Worm (Caenorhabditis elegans) whole organism, L1 larva: ENCODE results near the gene Y62H9A.5.
A peak's percentile ranks its signal among the peaks of the same experiment; 100 is the strongest.

Experiments used
- C04F5.9 ChIP-seq: sonication (generic microtip); optimal IDR thresholded peaks from 2 replicates; lab custom pipeline; 2016; ENCODE audit warnings: missing genetic modification characterization, missing compliant biosample characterization
- F16B12.6 ChIP-seq: fragments of 150-350 bp; optimal IDR thresholded peaks from 2 replicates; lab custom pipeline; 2014; ENCODE audit warnings: missing biosample characterization, missing genetic modification characterization
- aha-1 ChIP-seq: fragments of 150-350 bp; optimal IDR thresholded peaks from 2 replicates; lab custom pipeline; 2014; ENCODE audit warnings: missing biosample characterization, missing genetic modification characterization
- ceh-63 ChIP-seq: fragments of 200-800 bp; sonication (Bioruptor generic); optimal IDR thresholded peaks from 2 replicates; lab custom pipeline; 2018; ENCODE audit warnings: mild to moderate bottlenecking, missing genetic modification characterization, missing compliant biosample characterization
- ceh-8 ChIP-seq: fragments of 200-800 bp; sonication (Bioruptor generic); optimal IDR thresholded peaks from 2 replicates; lab custom pipeline; 2018; ENCODE audit warnings: mild to moderate bottlenecking, missing genetic modification characterization, moderate library complexity, missing compliant biosample characterization
- ceh-82 ChIP-seq, 3 experiments: fragments of 150-350 bp in 1 of 3; sonication (generic microtip) in 2 of 3; optimal IDR thresholded peaks; 2 replicates each; lab custom pipeline; 2014 to 2017; ENCODE audit warnings: missing biosample characterization in 3 of 3, missing genetic modification characterization in 3 of 3
- ceh-90 ChIP-seq: sonication (generic microtip); optimal IDR thresholded peaks from 2 replicates; lab custom pipeline; 2016; ENCODE audit warnings: missing genetic modification characterization, missing compliant biosample characterization
- ces-1 ChIP-seq: fragments of 150-350 bp; optimal IDR thresholded peaks from 2 replicates; lab custom pipeline; 2014; ENCODE audit warnings: missing biosample characterization, missing genetic modification reagents, missing genetic modification characterization
- dpl-1 ChIP-seq, 3 experiments: fragments of 150-350 bp in 2 of 3; sonication (generic microtip) in 1 of 3; optimal IDR thresholded peaks; 2 replicates each; lab custom pipeline; 2014 to 2017; ENCODE audit warnings: missing biosample characterization in 3 of 3, missing genetic modification characterization in 3 of 3, missing genetic modification reagents in 3 of 3
- dsc-1 ChIP-seq: sonication (generic microtip); optimal IDR thresholded peaks from 2 replicates; lab custom pipeline; 2016; ENCODE audit warnings: mild to moderate bottlenecking, missing genetic modification characterization, missing compliant biosample characterization
- efl-1 ChIP-seq, 4 experiments: fragments of 150-350 bp; optimal IDR thresholded peaks in 3 of 4; peaks in 1 of 4; 1 replicate in 1 of 4; 2 replicates in 3 of 4; lab custom pipeline; 2014; ENCODE audit warnings: missing biosample characterization in 2 of 4, missing genetic modification characterization in 2 of 4, missing genetic modification reagents in 2 of 4
- egl-13 ChIP-seq: sonication (generic microtip); optimal IDR thresholded peaks from 2 replicates; lab custom pipeline; 2016; ENCODE audit warnings: missing genotype, missing genetic modification reagents, missing genetic modification characterization, missing compliant biosample characterization
- elt-2 ChIP-seq: sonication (generic microtip); optimal IDR thresholded peaks from 2 replicates; lab custom pipeline; 2016; ENCODE audit warnings: missing genetic modification characterization, mild to moderate bottlenecking, inconsistent platforms, missing compliant biosample characterization, missing genetic modification reagents
- elt-3 ChIP-seq, 6 experiments: fragments of 150-350 bp in 1 of 6; sonication (generic microtip); optimal IDR thresholded peaks; 2 replicates each; lab custom pipeline; 2017 to 2018; ENCODE audit warnings: missing biosample characterization in 6 of 6, missing genetic modification characterization in 6 of 6, inconsistent platforms in 1 of 6
- ets-5 ChIP-seq: fragments of 200-800 bp; sonication (Bioruptor generic); IDR thresholded peaks from 2 replicates; pipeline ENCODE4 v1.3.6; 2022; ENCODE audit warnings: missing genetic modification characterization, missing compliant biosample characterization
- fkh-10 ChIP-seq: sonication (generic microtip); optimal IDR thresholded peaks from 2 replicates; lab custom pipeline; 2017; ENCODE audit warnings: missing biosample characterization, missing genetic modification reagents, missing genetic modification characterization
- fkh-4 ChIP-seq: sonication (generic microtip); optimal IDR thresholded peaks from 2 replicates; lab custom pipeline; 2016; ENCODE audit warnings: missing compliant biosample characterization, missing genetic modification characterization, borderline replicate concordance
- fkh-8 ChIP-seq: sonication (generic microtip); optimal IDR thresholded peaks from 2 replicates; lab custom pipeline; 2016; ENCODE audit warnings: mild to moderate bottlenecking, missing genetic modification characterization, missing compliant biosample characterization
- fos-1 ChIP-seq: fragments of 150-350 bp; optimal IDR thresholded peaks from 2 replicates; lab custom pipeline; 2014; ENCODE audit warnings: missing biosample characterization, missing genetic modification characterization
- hlh-4 ChIP-seq: sonication (generic microtip); optimal IDR thresholded peaks from 2 replicates; lab custom pipeline; 2016; ENCODE audit warnings: mild to moderate bottlenecking, missing genetic modification characterization, missing compliant biosample characterization
- jun-1 ChIP-seq: fragments of 150-350 bp; optimal IDR thresholded peaks from 2 replicates; lab custom pipeline; 2014; ENCODE audit warnings: missing biosample characterization, missing genetic modification reagents, missing genetic modification characterization
- lin-13 ChIP-seq: fragments of 150-350 bp; optimal IDR thresholded peaks from 2 replicates; lab custom pipeline; 2014; ENCODE audit warnings: missing biosample characterization, missing genetic modification reagents, missing genetic modification characterization
- lin-35 ChIP-seq, 2 experiments: fragments of 150-350 bp; optimal IDR thresholded peaks; 2 replicates each; lab custom pipeline; 2014; ENCODE audit warnings: missing biosample characterization in 2 of 2, missing genetic modification characterization in 2 of 2, missing genetic modification reagents in 2 of 2
- lin-39 ChIP-seq: fragments of 150-350 bp; optimal IDR thresholded peaks from 2 replicates; lab custom pipeline; 2014; ENCODE audit warnings: missing biosample characterization, missing genetic modification reagents, missing genetic modification characterization
- mab-9 ChIP-seq: fragments of 200-800 bp; sonication (Bioruptor generic); IDR thresholded peaks from 2 replicates; pipeline ENCODE4 v1.3.6; 2022; ENCODE audit warnings: missing genetic modification reagents, missing genetic modification characterization, missing compliant biosample characterization
- nhr-11 ChIP-seq: fragments of 150-350 bp; optimal IDR thresholded peaks from 2 replicates; lab custom pipeline; 2014; ENCODE audit warnings: missing biosample characterization, missing genetic modification characterization
- nhr-19 ChIP-seq: fragments of 200-800 bp; sonication (Bioruptor generic); conservative IDR thresholded peaks from 2 replicates; pipeline ENCODE4 v1.3.6; 2022; ENCODE audit warnings: missing genetic modification characterization, missing compliant biosample characterization
- nhr-20 ChIP-seq: sonication (generic microtip); optimal IDR thresholded peaks from 2 replicates; lab custom pipeline; 2016; ENCODE audit warnings: mild to moderate bottlenecking, missing genetic modification characterization, missing compliant biosample characterization
- nhr-28 ChIP-seq: fragments of 150-350 bp; optimal IDR thresholded peaks from 2 replicates; lab custom pipeline; 2014; ENCODE audit warnings: missing biosample characterization, missing genetic modification characterization
- nhr-47 ChIP-seq: sonication (generic microtip); optimal IDR thresholded peaks from 2 replicates; lab custom pipeline; 2016; ENCODE audit warnings: mild to moderate bottlenecking, missing genetic modification characterization, moderate library complexity, missing compliant biosample characterization
- nhr-76 ChIP-seq: sonication (generic microtip); optimal IDR thresholded peaks from 2 replicates; lab custom pipeline; 2017; ENCODE audit warnings: missing biosample characterization, missing genetic modification characterization
- pag-3 ChIP-seq: sonication (generic microtip); optimal IDR thresholded peaks from 2 replicates; lab custom pipeline; 2017; ENCODE audit warnings: missing genetic modification characterization, mild to moderate bottlenecking, missing compliant biosample characterization, antibody characterized with exemption, borderline replicate concordance; ENCODE audit not compliant: insufficient read depth
- pqm-1 ChIP-seq: sonication (generic microtip); optimal IDR thresholded peaks from 3 replicates; lab custom pipeline; 2017; ENCODE audit warnings: missing biosample characterization, missing genetic modification characterization
- snpc-4 ChIP-seq: fragments of 150-350 bp; optimal IDR thresholded peaks from 2 replicates; lab custom pipeline; 2014; ENCODE audit warnings: missing biosample characterization, missing genetic modification characterization
- sptf-1 ChIP-seq: fragments of 150-350 bp; optimal IDR thresholded peaks from 2 replicates; lab custom pipeline; 2014; ENCODE audit warnings: missing biosample characterization, missing genetic modification characterization
- tbx-2 ChIP-seq: sonication (generic microtip); optimal IDR thresholded peaks from 2 replicates; lab custom pipeline; 2016; ENCODE audit warnings: missing genetic modification characterization, missing compliant biosample characterization
- unc-62 ChIP-seq: fragments of 150-350 bp; optimal IDR thresholded peaks from 2 replicates; lab custom pipeline; 2014; ENCODE audit warnings: missing biosample characterization, missing genetic modification reagents, missing genetic modification characterization
- unc-86 ChIP-seq: sonication (generic microtip); optimal IDR thresholded peaks from 2 replicates; lab custom pipeline; 2016; ENCODE audit warnings: missing genetic modification characterization, missing compliant biosample characterization
- vab-15 ChIP-seq: sonication (generic microtip); optimal IDR thresholded peaks from 2 replicates; lab custom pipeline; 2017; ENCODE audit warnings: missing genotype, mild to moderate bottlenecking, missing genetic modification characterization, missing compliant biosample characterization
- ztf-11 ChIP-seq, 2 experiments: sonication (generic microtip); optimal IDR thresholded peaks; 2 replicates each; lab custom pipeline; 2016 to 2017; ENCODE audit warnings: missing genetic modification characterization in 2 of 2, missing biosample characterization in 1 of 2, missing compliant biosample characterization in 1 of 2
- ztf-4 ChIP-seq: fragments of 150-350 bp; optimal IDR thresholded peaks from 2 replicates; lab custom pipeline; 2014; ENCODE audit warnings: missing biosample characterization, missing genetic modification characterization

Gene Y62H9A.5

ce11 chrX:11908226-11908625, 25.5 kb upstream of the Y62H9A.5 start:
- TF ChIP-seq ceh-63: no peak
- no peak for TF ChIP-seq ztf-4
- no peak for TF ChIP-seq C04F5.9 (tag; lab: Kevin White, UChicago)
- TF ChIP-seq F16B12.6 (tag; lab: Kevin White, UChicago): no peak
- peak; percentile 45 for TF ChIP-seq elt-2 (tag; lab: Kevin White, UChicago)
- TF ChIP-seq nhr-19: no peak
- no peak for TF ChIP-seq lin-39
- TF ChIP-seq dpl-1 (GFP tag; optimal IDR thresholded peaks at IDR 0.05; lab: Kevin White, UChicago): no peak
- TF ChIP-seq fkh-10 (GFP tag; lab: Kevin White, UChicago): no peak
- no peak for TF ChIP-seq fkh-4 (tag; lab: Kevin White, UChicago)
- TF ChIP-seq lin-35 (GFP tag; optimal IDR thresholded peaks at IDR 0.05; lab: Kevin White, UChicago): peak in 1 of 2 experiments; percentile 14
- no peak for TF ChIP-seq nhr-28 (tag; lab: Kevin White, UChicago)
- TF ChIP-seq hlh-4 (tag; lab: Kevin White, UChicago): no peak
- TF ChIP-seq ets-5: no peak
- no peak for TF ChIP-seq nhr-11 (tag; lab: Kevin White, UChicago)

ce11 chrX:11907263-11907662, 24.6 kb upstream of the Y62H9A.5 start, which contains the start of gene Y62H9A.11:
TSS of gene Y62H9A.11 (minus strand) at chrX:11907363.
- no peak for TF ChIP-seq mab-9 (GFP tag; lab: Robert Waterston, UW)
- no peak for TF ChIP-seq jun-1
- TF ChIP-seq egl-13 (tag; lab: Kevin White, UChicago): no peak
- no peak for TF ChIP-seq fos-1 (tag; lab: Kevin White, UChicago)
- TF ChIP-seq nhr-76 (tag; lab: Kevin White, UChicago): no peak
- TF ChIP-seq fkh-10 (GFP tag; lab: Kevin White, UChicago): no peak
- TF ChIP-seq ceh-90 (tag; lab: Kevin White, UChicago): no peak
- TF ChIP-seq nhr-28 (tag; lab: Kevin White, UChicago): no peak
- TF ChIP-seq tbx-2 (tag; lab: Kevin White, UChicago): no peak
- TF ChIP-seq lin-13: no peak
- no peak for TF ChIP-seq ceh-8 (GFP tag; lab: Kevin White, UChicago)

ce11 chrX:11906626-11907025, 23.9 kb upstream of the Y62H9A.5 start:
- TF ChIP-seq jun-1: no peak
- TF ChIP-seq dsc-1 (tag; lab: Kevin White, UChicago): no peak
- TF ChIP-seq ztf-11 (tag; optimal IDR thresholded peaks at IDR 0.05; lab: Kevin White, UChicago): no peak
- TF ChIP-seq unc-86: no peak
- TF ChIP-seq elt-3 (tag; optimal IDR thresholded peaks at IDR 0.05; lab: Kevin White, UChicago): no peak

- no peak for TF ChIP-seq ets-5
- TF ChIP-seq nhr-19: no peak
Measured at ce11 chrX:11902661-11903060, 20.0 kb upstream of the Y62H9A.5 start, which contains the start of gene Y62H9A.10. TSS of gene Y62H9A.10 (minus strand) at chrX:11902761.

- TF ChIP-seq aha-1 (tag; lab: Kevin White, UChicago) (no peak), dsc-1 (tag; lab: Kevin White, UChicago) (peak; percentile 47), ceh-8 (GFP tag; lab: Kevin White, UChicago) (no peak), egl-13 (tag; lab: Kevin White, UChicago) (no peak), ceh-82 (tag; optimal IDR thresholded peaks at IDR 0.05; lab: Kevin White, UChicago) (peak in 1 of 3 experiments; percentile 18), nhr-20 (no peak), snpc-4 (tag; lab: Kevin White, UChicago) (no peak), pag-3 (tag; lab: Kevin White, UChicago) (no peak), tbx-2 (tag; lab: Kevin White, UChicago) (no peak), ces-1 (no peak), pqm-1 (tag; lab: Kevin White, UChicago) (no peak), nhr-28 (tag; lab: Kevin White, UChicago) (no peak), sptf-1 (tag; lab: Kevin White, UChicago) (no peak), fkh-10 (GFP tag; lab: Kevin White, UChicago) (peak; percentile 15), nhr-19 (no peak), efl-1 (optimal IDR thresholded peaks at IDR 0.05; lab: Kevin White, UChicago) (peak in 1 of 2 experiments; percentile 0), efl-1 (GFP tag; optimal IDR thresholded peaks at IDR 0.05 in 1 of 2; lab: Kevin White, UChicago) (no peak), unc-62 (GFP tag; lab: Kevin White, UChicago) (no peak), fkh-8 (tag; lab: Kevin White, UChicago) (no peak), nhr-47 (peak; percentile 41), vab-15 (tag; lab: Kevin White, UChicago) (no peak)
Measured at ce11 chrX:11899031-11899430, 16.3 kb upstream of the Y62H9A.5 start.
